Fruit fly (Drosophila melanogaster): ENCODE data around the gene NijC.

- TF ChIP-seq CG8478 (optimal IDR thresholded peaks at IDR 0.05) (no peak), CTCF (optimal IDR thresholded peaks at IDR 0.05) (no peak)
Observed at dm6 chr3R:12718536-12719033, 23.7 kb downstream of the NijC start.

All from S2 (cell line).